Worm (Caenorhabditis elegans): Measurements from ENCODE around the gene dlc-5.
A peak's percentile ranks its signal among the peaks of the same experiment; 100 is the strongest.

The dlc-5 gene

ce11 chrIV:6443018-6443417, 5.0 kb downstream of the dlc-5 start:
- TF ChIP-seq jun-1 (tag; optimal IDR thresholded peaks at IDR 0.05) (no peak), ama-1 (optimal IDR thresholded peaks at IDR 0.05) (no peak), pqm-1 (tag; optimal IDR thresholded peaks at IDR 0.05) (peak; percentile 69), nhr-237 (tag; optimal IDR thresholded peaks at IDR 0.05) (no peak), skn-1 (tag; optimal IDR thresholded peaks at IDR 0.05) (no peak), elt-2 (tag; optimal IDR thresholded peaks at IDR 0.05) (peak; percentile 33)

DNA sequence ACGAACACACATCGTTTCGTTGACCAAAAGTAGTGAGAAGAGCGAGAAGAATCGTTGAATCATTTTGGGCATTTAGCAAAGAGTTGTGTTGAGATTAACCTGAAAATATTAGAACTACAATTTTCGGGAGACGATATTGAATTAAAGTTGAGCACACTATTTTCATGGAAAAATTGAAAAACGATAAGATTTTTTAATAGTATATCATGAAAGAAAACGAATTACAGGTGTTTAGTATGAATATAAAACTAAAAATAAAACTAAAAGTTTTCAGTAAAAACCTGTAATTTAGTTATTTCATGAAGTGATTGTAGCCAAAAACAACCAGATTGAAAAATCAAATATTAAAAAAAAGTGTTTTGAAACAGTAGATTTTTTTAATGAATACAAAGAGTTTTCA, 19.5 kb downstream of the dlc-5 start, which contains the start of gene lgc-10:
TSS of gene lgc-10 (minus strand) at position 101 of the 400 bp plus-strand sequence.
- no peak for TF ChIP-seq nhr-11 (tag; optimal IDR thresholded peaks at IDR 0.05)
- TF ChIP-seq daf-12 (tag; optimal IDR thresholded peaks at IDR 0.05) = no peak
- no peak for TF ChIP-seq snpc-4 (tag; optimal IDR thresholded peaks at IDR 0.05)
- no peak for TF ChIP-seq lin-39 (tag; optimal IDR thresholded peaks at IDR 0.05)
- TF ChIP-seq nhr-23 (tag; optimal IDR thresholded peaks at IDR 0.05) = no peak
- no peak for TF ChIP-seq sea-2 (GFP tag; optimal IDR thresholded peaks at IDR 0.05)
- no peak for TF ChIP-seq skn-1 (tag; optimal IDR thresholded peaks at IDR 0.05)
- no peak for TF ChIP-seq zag-1 (tag; optimal IDR thresholded peaks at IDR 0.05)
- TF ChIP-seq ceh-9 (tag; optimal IDR thresholded peaks at IDR 0.05) = no peak
- TF ChIP-seq R02D3.7 (tag; optimal IDR thresholded peaks at IDR 0.05) = no peak
- no peak for TF ChIP-seq unc-62 (GFP tag; optimal IDR thresholded peaks at IDR 0.05)
- TF ChIP-seq mml-1 (tag; optimal IDR thresholded peaks at IDR 0.05) = no peak
- no peak for TF ChIP-seq ama-1 (optimal IDR thresholded peaks at IDR 0.05)
- TF ChIP-seq lsy-12 (tag; optimal IDR thresholded peaks at IDR 0.05) = no peak
- TF ChIP-seq nfya-1 (tag; optimal IDR thresholded peaks at IDR 0.05; ENCODE audit: insufficient read depth) = no peak
- no peak for TF ChIP-seq ztf-4 (tag; optimal IDR thresholded peaks at IDR 0.05)

- TF ChIP-seq nhr-43 (tag; optimal IDR thresholded peaks at IDR 0.05; ENCODE audit: poor library complexity, severe bottlenecking) (no peak), ceh-16 (tag; optimal IDR thresholded peaks at IDR 0.05) (no peak), ztf-11 (tag; optimal IDR thresholded peaks at IDR 0.05) (no peak), aly-2 (tag; optimal IDR thresholded peaks at IDR 0.05) (no peak), elt-1 (tag; optimal IDR thresholded peaks at IDR 0.05) (no peak), unc-62 (GFP tag; optimal IDR thresholded peaks at IDR 0.05) (no peak), ceh-28 (tag; optimal IDR thresholded peaks at IDR 0.05) (no peak), pha-4 (tag; optimal IDR thresholded peaks at IDR 0.05) (no peak), ZK546.5 (tag; optimal IDR thresholded peaks at IDR 0.05) (no peak), mml-1 (tag; optimal IDR thresholded peaks at IDR 0.05) (no peak), fkh-2 (tag; optimal IDR thresholded peaks at IDR 0.05) (no peak), fkh-10 (GFP tag; optimal IDR thresholded peaks at IDR 0.05) (no peak), mdl-1 (tag; optimal IDR thresholded peaks at IDR 0.05) (no peak), nhr-25 (tag; optimal IDR thresholded peaks at IDR 0.05) (no peak), lin-15B (tag; optimal IDR thresholded peaks at IDR 0.05) (no peak), elt-3 (tag; optimal IDR thresholded peaks at IDR 0.05) (no peak), nhr-11 (tag; optimal IDR thresholded peaks at IDR 0.05) (no peak), egl-5 (tag; optimal IDR thresholded peaks at IDR 0.05) (no peak)
These were observed 22.6 kb downstream of the dlc-5 start for ce11 chrIV:6460596-6460995.

ce11 chrIV:6464005-6464404, 26.0 kb downstream of the dlc-5 start, which contains the start of gene acr-25:
Gene acr-25, plus strand, starts transcription at chrIV:6464305.
- TF ChIP-seq tbx-2 (tag; optimal IDR thresholded peaks at IDR 0.05) = no peak
- no peak for TF ChIP-seq unc-39 (tag; optimal IDR thresholded peaks at IDR 0.05)
- no peak for TF ChIP-seq ztf-4 (tag; optimal IDR thresholded peaks at IDR 0.05)
- no peak for TF ChIP-seq nhr-23 (tag; optimal IDR thresholded peaks at IDR 0.05)
- no peak for TF ChIP-seq elt-2 (tag; optimal IDR thresholded peaks at IDR 0.05)
- no peak for TF ChIP-seq ceh-16 (tag; optimal IDR thresholded peaks at IDR 0.05)
- no peak for TF ChIP-seq fkh-2 (tag; optimal IDR thresholded peaks at IDR 0.05)
- TF ChIP-seq sea-2 (GFP tag; optimal IDR thresholded peaks at IDR 0.05) = no peak
- TF ChIP-seq pha-4 (tag; optimal IDR thresholded peaks at IDR 0.05) = no peak

DNA sequence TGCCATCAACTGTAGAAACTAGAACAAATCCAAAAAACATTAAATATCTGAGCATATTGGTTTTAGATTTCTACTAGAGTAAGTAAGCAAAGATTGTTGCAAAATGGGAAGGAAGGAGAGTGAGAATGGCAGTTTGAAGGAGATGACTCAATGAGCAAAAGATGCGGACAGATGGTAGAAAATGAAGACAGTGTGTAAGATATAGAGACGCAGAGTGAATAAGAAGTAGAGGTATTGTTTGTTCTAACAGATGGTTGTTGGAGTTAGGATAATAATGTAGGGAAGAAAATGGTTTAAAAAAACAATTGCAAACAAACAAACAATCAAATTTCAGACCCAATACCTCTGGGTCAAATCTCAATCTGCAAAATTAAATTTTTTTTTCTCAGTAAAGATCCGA, 33.2 kb downstream of the dlc-5 start, which contains the start of gene tmed-13:
TSS of gene tmed-13 (minus strand) at position 169 of the 400 bp plus-strand sequence.
- TF ChIP-seq pqm-1 (tag; optimal IDR thresholded peaks at IDR 0.05) (no peak), jun-1 (tag; optimal IDR thresholded peaks at IDR 0.05) (no peak), pha-4 (tag; optimal IDR thresholded peaks at IDR 0.05) (peak; percentile 42), ztf-4 (tag; optimal IDR thresholded peaks at IDR 0.05) (no peak)
